Worm (Caenorhabditis elegans) whole organism, early embryonic: ENCODE measurements around the gene H01G02.1.

Experiments
- F13C5.2 ChIP-seq: sonication (generic microtip); optimal IDR thresholded peaks from 2 replicates; lab custom pipeline; 2017; ENCODE audit warnings: mild to moderate bottlenecking, missing genetic modification characterization, inconsistent platforms, missing compliant biosample characterization
- ama-1 ChIP-seq: fragments of 150-350 bp; optimal IDR thresholded peaks from 2 replicates; lab custom pipeline; 2014
- flt-1 ChIP-seq: fragments of 200-800 bp; sonication (Bioruptor generic); IDR thresholded peaks from 2 replicates; pipeline ENCODE4 v1.3.6; 2022; ENCODE audit warnings: missing genetic modification characterization, missing compliant biosample characterization
- hmbx-1 ChIP-seq: sonication (generic microtip); optimal IDR thresholded peaks from 2 replicates; lab custom pipeline; 2016; ENCODE audit warnings: mild to moderate bottlenecking, missing genetic modification characterization, missing compliant biosample characterization
- hnd-1 ChIP-seq: sonication (generic microtip); optimal IDR thresholded peaks from 2 replicates; lab custom pipeline; 2016; ENCODE audit warnings: missing genetic modification characterization, missing compliant biosample characterization
- sea-1 ChIP-seq: fragments of 200-800 bp; sonication (Bioruptor generic); conservative IDR thresholded peaks from 2 replicates; pipeline ENCODE4 v1.3.6; 2022; ENCODE audit warnings: missing genetic modification characterization, missing compliant biosample characterization
- tbx-11 ChIP-seq: fragments of 200-800 bp; sonication (Bioruptor generic); IDR thresholded peaks from 2 replicates; pipeline ENCODE4 v1.3.6; 2022; ENCODE audit warnings: missing genetic modification characterization, missing compliant biosample characterization

- no peak for TF ChIP-seq flt-1
- no peak for TF ChIP-seq hnd-1
- TF ChIP-seq sea-1 (GFP tag; lab: Robert Waterston, UW): no peak
- TF ChIP-seq ama-1: no peak
- TF ChIP-seq F13C5.2 (tag; lab: Kevin White, UChicago): no peak
- TF ChIP-seq tbx-11 (GFP tag; lab: Robert Waterston, UW): no peak
- no peak for TF ChIP-seq hmbx-1 (tag; lab: Kevin White, UChicago)
These were observed 21.1 kb downstream of the H01G02.1 start for ce11 chrIV:11782846-11783245.
